Worm (Caenorhabditis elegans) whole organism, young adult: ENCODE data around the gene nsy-7.

Experiments used
- aptf-2 ChIP-seq: fragments of 200-800 bp; sonication (Bioruptor generic); conservative IDR thresholded peaks from 2 replicates; pipeline ENCODE4 v1.3.6; 2022; ENCODE audit warnings: missing genetic modification reagents, missing genetic modification characterization, missing compliant biosample characterization
- cebp-1 ChIP-seq, 2 experiments: fragments of 200-800 bp in 1 of 2; sonication (Bioruptor generic) in 1 of 2; sonication (generic microtip) in 1 of 2; IDR thresholded peaks in 1 of 2; optimal IDR thresholded peaks in 1 of 2; 2 replicates each; pipeline versions ENCODE4 v1.3.6 to Lab custom; 2017 to 2022; ENCODE audit warnings: missing compliant biosample characterization in 2 of 2, missing genetic modification characterization in 2 of 2, mild to moderate bottlenecking in 1 of 2, missing genetic modification reagents in 1 of 2, moderate library complexity in 1 of 2
- efl-1 ChIP-seq: fragments of 150-350 bp; optimal IDR thresholded peaks from 2 replicates; lab custom pipeline; 2014; ENCODE audit warnings: missing biosample characterization, missing genetic modification reagents, missing genetic modification characterization
- snpc-4 ChIP-seq, 5 experiments: fragments of 150-350 bp in 1 of 5; sonication (generic microtip) in 4 of 5; optimal IDR thresholded peaks; 2 replicates each; lab custom pipeline; 2014 to 2018; ENCODE audit warnings: missing genetic modification characterization in 5 of 5, missing biosample characterization in 3 of 5, antibody characterized with exemption in 2 of 5, mild to moderate bottlenecking in 2 of 5, missing compliant biosample characterization in 2 of 5, missing genotype in 2 of 5, moderate library complexity in 2 of 5, missing genetic modification reagents in 1 of 5

- TF ChIP-seq efl-1 (GFP tag; lab: Kevin White, UChicago): no peak
- no peak for TF ChIP-seq aptf-2 (GFP tag; lab: Robert Waterston, UW)
- no peak for TF ChIP-seq snpc-4 (GFP tag; optimal IDR thresholded peaks at IDR 0.05; lab: Kevin White, UChicago)
- TF ChIP-seq snpc-4 (tag; optimal IDR thresholded peaks at IDR 0.05; lab: Kevin White, UChicago): no peak
- TF ChIP-seq cebp-1 (GFP tag; IDR thresholded peaks at IDR 0.05; lab: Robert Waterston, UW): no peak
- TF ChIP-seq cebp-1 (tag; optimal IDR thresholded peaks at IDR 0.05; lab: Kevin White, UChicago): no peak
Measured at ce11 chrIV:8076511-8076910, 9.9 kb downstream of the nsy-7 start.
